Worm (Caenorhabditis elegans) whole organism, L3 larva: Measurements from ENCODE around the gene F45E12.6.

Experiments used
- elt-1 ChIP-seq: fragments of 150-350 bp; optimal IDR thresholded peaks from 2 replicates; lab custom pipeline; 2014; ENCODE audit warnings: missing biosample characterization, missing genetic modification characterization
- snpc-4 ChIP-seq: fragments of 150-350 bp; optimal IDR thresholded peaks from 2 replicates; lab custom pipeline; 2014; ENCODE audit warnings: missing biosample characterization, missing genetic modification characterization

DNA sequence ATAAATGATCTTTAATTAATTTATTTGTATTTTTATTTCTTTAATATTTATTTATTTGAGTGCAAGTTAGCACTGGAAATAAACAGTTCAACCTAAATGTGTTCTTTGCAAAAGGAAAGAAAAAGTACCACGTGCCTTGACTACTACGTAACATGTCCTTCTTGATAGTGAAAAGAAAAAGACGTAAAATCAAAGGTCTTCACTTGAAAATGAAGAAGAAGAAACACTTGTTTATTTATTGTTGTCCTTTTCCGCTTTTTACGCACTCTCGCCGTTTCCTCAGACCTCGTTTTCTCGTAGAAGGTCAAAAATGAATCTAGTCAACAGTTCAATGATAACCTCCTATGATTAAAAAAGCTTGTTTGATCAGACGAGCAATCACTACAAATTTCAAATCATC, 36.1 kb downstream of the F45E12.6 start:
- no peak for TF ChIP-seq snpc-4 (tag; lab: Kevin White, UChicago)
- TF ChIP-seq elt-1 (tag; lab: Kevin White, UChicago) = no peak
